Fruit fly (Drosophila melanogaster) whole organism, adult: ENCODE results near the gene Sgs7.

ENCODE experiments used
- CG11617 ChIP-seq: fragments of 200-800 bp; sonication (Bioruptor generic); optimal IDR thresholded peaks from 2 replicates; lab custom pipeline; 2017; ENCODE audit warnings: mild to moderate bottlenecking, missing biosample characterization, missing genetic modification reagents, missing genetic modification characterization
- CG12768 ChIP-seq: fragments of 200-800 bp; sonication (Bioruptor generic); optimal IDR thresholded peaks from 2 replicates; lab custom pipeline; 2017; ENCODE audit warnings: missing biosample characterization, missing genetic modification characterization, mild to moderate bottlenecking, moderate library complexity, missing genetic modification reagents
- CG14711 ChIP-seq: fragments of 200-800 bp; sonication (Bioruptor generic); optimal IDR thresholded peaks from 2 replicates; lab custom pipeline; 2018; ENCODE audit warnings: missing biosample characterization, mild to moderate bottlenecking, missing genetic modification characterization, moderate library complexity
- CG1620 ChIP-seq: fragments of 200-800 bp; sonication (Bioruptor generic); optimal IDR thresholded peaks from 2 replicates; lab custom pipeline; 2016; ENCODE audit warnings: missing biosample characterization, missing genetic modification characterization
- CG33017 ChIP-seq: fragments of 200-800 bp; sonication (Bioruptor generic); optimal IDR thresholded peaks from 2 replicates; lab custom pipeline; 2018; ENCODE audit warnings: missing biosample characterization, mild to moderate bottlenecking, missing genetic modification characterization, moderate library complexity
- CG5204 ChIP-seq: fragments of 200-800 bp; sonication (Bioruptor generic); optimal IDR thresholded peaks from 2 replicates; lab custom pipeline; 2016; ENCODE audit warnings: missing biosample characterization, missing genetic modification characterization
- CG7045 ChIP-seq: fragments of 200-800 bp; sonication (Bioruptor generic); optimal IDR thresholded peaks from 2 replicates; lab custom pipeline; 2017; ENCODE audit warnings: missing biosample characterization, mild to moderate bottlenecking, missing genetic modification characterization
- CG7101 ChIP-seq: fragments of 200-800 bp; sonication (Bioruptor generic); optimal IDR thresholded peaks from 2 replicates; lab custom pipeline; 2018; ENCODE audit warnings: missing biosample characterization, mild to moderate bottlenecking, missing genetic modification characterization, moderate library complexity
- Clk ChIP-seq: fragments of 200-800 bp; sonication (Bioruptor generic); optimal IDR thresholded peaks from 2 replicates; lab custom pipeline; 2017; ENCODE audit warnings: missing biosample characterization, missing genetic modification characterization
- Crg-1 ChIP-seq: fragments of 200-800 bp; sonication (Bioruptor generic); optimal IDR thresholded peaks from 2 replicates; lab custom pipeline; 2016; ENCODE audit warnings: missing biosample characterization, missing genetic modification characterization
- Hr96 ChIP-seq: fragments of 200-800 bp; sonication (Bioruptor generic); optimal IDR thresholded peaks from 2 replicates; lab custom pipeline; 2016; ENCODE audit warnings: missing biosample characterization, missing genetic modification characterization
- Mnt ChIP-seq: fragments of 200-800 bp; sonication (Bioruptor generic); optimal IDR thresholded peaks from 2 replicates; lab custom pipeline; 2016; ENCODE audit warnings: missing biosample characterization, mild to moderate bottlenecking, missing genetic modification characterization
- bab1 ChIP-seq: fragments of 200-800 bp; sonication (Bioruptor generic); optimal IDR thresholded peaks from 3 replicates; lab custom pipeline; 2019; ENCODE audit warnings: missing biosample characterization, mild to moderate bottlenecking, missing genetic modification characterization, moderate library complexity
- cic ChIP-seq: fragments of 200-800 bp; sonication (Bioruptor generic); optimal IDR thresholded peaks from 2 replicates; lab custom pipeline; 2017; ENCODE audit warnings: missing biosample characterization, mild to moderate bottlenecking, missing genetic modification characterization, moderate library complexity
- cnc ChIP-seq, 2 experiments: fragments of >200 bp; optimal IDR thresholded peaks; 2 replicates each; lab custom pipeline; 2017
- kay ChIP-seq: fragments of 200-800 bp; sonication (Bioruptor generic); peaks from one replicate; lab custom pipeline; 2016; ENCODE audit warnings: missing biosample characterization, missing genetic modification characterization, borderline replicate concordance
- ovo ChIP-seq: fragments of 200-800 bp; sonication (Bioruptor generic); optimal IDR thresholded peaks from 2 replicates; lab custom pipeline; 2016; ENCODE audit warnings: missing biosample characterization, missing genetic modification characterization
- pad ChIP-seq: fragments of 200-800 bp; sonication (Bioruptor generic); optimal IDR thresholded peaks from 3 replicates; lab custom pipeline; 2017; ENCODE audit warnings: missing biosample characterization, missing genetic modification characterization, mild to moderate bottlenecking, moderate library complexity, missing genetic modification reagents
- tj ChIP-seq: fragments of 200-800 bp; sonication (Bioruptor generic); optimal IDR thresholded peaks from 3 replicates; lab custom pipeline; 2017; ENCODE audit warnings: missing biosample characterization, mild to moderate bottlenecking, missing genetic modification characterization, moderate library complexity
- toe ChIP-seq: fragments of 200-800 bp; sonication (Bioruptor generic); optimal IDR thresholded peaks from 2 replicates; lab custom pipeline; 2016; ENCODE audit warnings: missing biosample characterization, missing genetic modification characterization

The Sgs7 gene

DNA sequence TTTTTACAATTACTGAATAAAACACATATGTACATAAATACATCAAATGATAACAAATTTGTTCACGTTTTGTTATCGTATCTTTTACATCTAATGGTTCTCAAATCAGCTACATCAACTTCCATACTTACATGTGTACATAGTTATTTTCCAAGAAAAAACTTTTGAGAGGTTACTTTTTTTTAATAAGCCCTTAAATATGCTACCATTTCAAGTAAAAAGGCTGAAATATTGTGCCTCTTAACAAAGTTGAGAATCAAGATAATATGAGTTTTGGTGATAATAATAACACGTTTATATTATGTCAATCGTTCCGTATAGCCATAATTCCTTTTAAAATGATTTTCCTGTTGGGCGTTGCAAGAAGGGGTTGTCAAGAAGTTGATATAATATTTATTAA, 19.1 kb upstream of the Sgs7 start:
- TF ChIP-seq CG33017 (tag; lab: Kevin White, UChicago) (no peak), kay (GFP tag; lab: Kevin White, UChicago) (peak; percentile 70)

dm6 chr3L:11491222-11491873, 18.3 kb upstream of the Sgs7 start:
- TF ChIP-seq cnc (optimal IDR thresholded peaks at IDR 0.05; lab: Kevin White, UChicago) (no peak), bab1 (peak; percentile 85), CG7101 (tag; lab: Kevin White, UChicago) (peak; percentile 51), CG5204 (no peak), kay (GFP tag; lab: Kevin White, UChicago) (no peak), Clk (no peak), CG12768 (GFP tag; lab: Kevin White, UChicago) (no peak), Hr96 (GFP tag; lab: Kevin White, UChicago) (peak; percentile 28), cic (GFP tag; lab: Kevin White, UChicago) (no peak), ovo (peak; percentile 91), CG7045 (peak; percentile 36), CG11617 (GFP tag; lab: Kevin White, UChicago) (no peak), Mnt (GFP tag; lab: Kevin White, UChicago) (no peak), CG1620 (GFP tag; lab: Kevin White, UChicago) (no peak), pad (GFP tag; lab: Kevin White, UChicago) (peak; percentile 96), tj (no peak), CG33017 (tag; lab: Kevin White, UChicago) (peak; percentile 7), toe (GFP tag; lab: Kevin White, UChicago) (no peak), CG14711 (tag; lab: Kevin White, UChicago) (peak; percentile 62), Crg-1 (GFP tag; lab: Kevin White, UChicago) (no peak)

DNA sequence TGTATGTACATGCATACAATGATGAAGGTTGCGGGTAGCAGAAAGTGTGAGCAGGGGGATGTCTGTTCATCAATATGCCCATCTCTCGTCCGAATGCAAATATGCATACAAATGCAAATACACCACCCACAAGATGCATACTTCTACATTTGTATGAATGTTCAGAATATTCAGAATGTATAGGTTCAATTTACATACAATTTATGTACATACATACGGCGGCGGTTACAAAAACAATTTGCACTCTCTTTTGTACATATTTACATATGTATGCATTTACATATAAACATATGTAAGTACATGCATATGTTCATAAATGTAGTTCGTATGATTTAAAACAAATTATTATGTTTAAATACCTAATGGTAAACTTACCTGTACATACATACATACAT, 17.8 kb upstream of the Sgs7 start:
- TF ChIP-seq cnc (optimal IDR thresholded peaks at IDR 0.05; lab: Kevin White, UChicago) = no peak
- TF ChIP-seq tj = no peak
- peak; percentile 70 for TF ChIP-seq kay (GFP tag; lab: Kevin White, UChicago)
- TF ChIP-seq CG11617 (GFP tag; lab: Kevin White, UChicago) = no peak
- no peak for TF ChIP-seq Clk

- no peak for TF ChIP-seq cnc (optimal IDR thresholded peaks at IDR 0.05; lab: Kevin White, UChicago)
- no peak for TF ChIP-seq CG33017 (tag; lab: Kevin White, UChicago)
- TF ChIP-seq Hr96 (GFP tag; lab: Kevin White, UChicago) = no peak
- no peak for TF ChIP-seq Crg-1 (GFP tag; lab: Kevin White, UChicago)
- no peak for TF ChIP-seq CG7101 (tag; lab: Kevin White, UChicago)
- TF ChIP-seq CG12768 (GFP tag; lab: Kevin White, UChicago) = no peak
- peak; percentile 74 for TF ChIP-seq ovo
- no peak for TF ChIP-seq CG5204
- TF ChIP-seq Clk = no peak
- TF ChIP-seq cic (GFP tag; lab: Kevin White, UChicago) = no peak
- TF ChIP-seq Mnt (GFP tag; lab: Kevin White, UChicago) = peak; percentile 16
- TF ChIP-seq tj = peak; percentile 27
- TF ChIP-seq kay (GFP tag; lab: Kevin White, UChicago) = no peak
- no peak for TF ChIP-seq CG14711 (tag; lab: Kevin White, UChicago)
- no peak for TF ChIP-seq CG7045
- TF ChIP-seq bab1 = peak; percentile 23
- TF ChIP-seq CG11617 (GFP tag; lab: Kevin White, UChicago) = no peak
- TF ChIP-seq toe (GFP tag; lab: Kevin White, UChicago) = no peak
- no peak for TF ChIP-seq CG1620 (GFP tag; lab: Kevin White, UChicago)
- TF ChIP-seq pad (GFP tag; lab: Kevin White, UChicago) = peak; percentile 99
Measured at dm6 chr3L:11492457-11492856, 17.2 kb upstream of the Sgs7 start.

dm6 chr3L:11493090-11493807, 16.4 kb upstream of the Sgs7 start:
- TF ChIP-seq Crg-1 (GFP tag; lab: Kevin White, UChicago) (peak; percentile 39), CG7101 (tag; lab: Kevin White, UChicago) (no peak), Hr96 (GFP tag; lab: Kevin White, UChicago) (no peak), CG14711 (tag; lab: Kevin White, UChicago) (no peak), CG11617 (GFP tag; lab: Kevin White, UChicago) (no peak), cnc (optimal IDR thresholded peaks at IDR 0.05; lab: Kevin White, UChicago) (no peak), toe (GFP tag; lab: Kevin White, UChicago) (no peak), CG12768 (GFP tag; lab: Kevin White, UChicago) (no peak), CG5204 (no peak), Clk (no peak), Mnt (GFP tag; lab: Kevin White, UChicago) (no peak), tj (peak; percentile 57), CG7045 (no peak), bab1 (peak; percentile 41), kay (GFP tag; lab: Kevin White, UChicago) (no peak), pad (GFP tag; lab: Kevin White, UChicago) (peak; percentile 84), CG33017 (tag; lab: Kevin White, UChicago) (no peak), cic (GFP tag; lab: Kevin White, UChicago) (no peak), CG1620 (GFP tag; lab: Kevin White, UChicago) (no peak), ovo (peak; percentile 26)

DNA sequence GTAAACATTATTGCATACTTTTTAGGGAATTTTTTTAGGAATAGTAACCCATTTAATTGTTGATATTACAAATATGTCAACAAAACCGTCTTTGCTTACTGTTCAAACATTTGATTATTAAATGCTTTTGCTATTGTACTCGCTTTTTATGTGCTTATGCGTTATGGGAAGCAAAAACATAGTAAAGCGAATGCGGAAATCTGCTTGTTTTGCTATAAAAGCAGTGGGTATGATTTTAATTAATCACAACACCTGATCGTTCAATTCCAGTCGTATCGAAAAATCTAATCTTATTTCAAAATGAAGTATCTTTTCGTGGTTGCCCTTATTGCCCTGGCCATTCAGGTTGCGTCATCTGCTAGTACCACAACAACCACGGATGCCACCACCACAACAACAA, 1.3 kb upstream of the Sgs7 start, which contains the start of gene CG33500:
Gene CG33500 (plus strand): TSS at position 301 of the 400 bp plus-strand sequence.
- TF ChIP-seq CG33017 (tag; lab: Kevin White, UChicago) = no peak
- no peak for TF ChIP-seq CG7045
- no peak for TF ChIP-seq Crg-1 (GFP tag; lab: Kevin White, UChicago)
- no peak for TF ChIP-seq CG1620 (GFP tag; lab: Kevin White, UChicago)
- TF ChIP-seq Mnt (GFP tag; lab: Kevin White, UChicago) = no peak
- no peak for TF ChIP-seq Hr96 (GFP tag; lab: Kevin White, UChicago)
- TF ChIP-seq cnc (optimal IDR thresholded peaks at IDR 0.05; lab: Kevin White, UChicago) = no peak
- no peak for TF ChIP-seq cic (GFP tag; lab: Kevin White, UChicago)
- no peak for TF ChIP-seq toe (GFP tag; lab: Kevin White, UChicago)
- TF ChIP-seq ovo = no peak
- TF ChIP-seq bab1 = no peak
- no peak for TF ChIP-seq CG7101 (tag; lab: Kevin White, UChicago)
- no peak for TF ChIP-seq tj
- TF ChIP-seq CG11617 (GFP tag; lab: Kevin White, UChicago) = no peak
- TF ChIP-seq CG5204 = no peak
- TF ChIP-seq kay (GFP tag; lab: Kevin White, UChicago) = no peak
- TF ChIP-seq pad (GFP tag; lab: Kevin White, UChicago) = no peak
- no peak for TF ChIP-seq Clk
- no peak for TF ChIP-seq CG14711 (tag; lab: Kevin White, UChicago)
